Fruit fly (Drosophila melanogaster) whole organism: ENCODE data around the gene CG14984.

ENCODE experiments used
- EcR ChIP-seq, 2 experiments: fragments of >200 bp; optimal IDR thresholded peaks; 2 replicates each; lab custom pipeline; 2017; ENCODE audit warnings: missing biosample characterization in 2 of 2, missing genetic modification characterization in 2 of 2, missing genetic modification reagents in 2 of 2
- pan ChIP-seq: fragments of >200 bp; optimal IDR thresholded peaks from 2 replicates; lab custom pipeline; 2017

DNA sequence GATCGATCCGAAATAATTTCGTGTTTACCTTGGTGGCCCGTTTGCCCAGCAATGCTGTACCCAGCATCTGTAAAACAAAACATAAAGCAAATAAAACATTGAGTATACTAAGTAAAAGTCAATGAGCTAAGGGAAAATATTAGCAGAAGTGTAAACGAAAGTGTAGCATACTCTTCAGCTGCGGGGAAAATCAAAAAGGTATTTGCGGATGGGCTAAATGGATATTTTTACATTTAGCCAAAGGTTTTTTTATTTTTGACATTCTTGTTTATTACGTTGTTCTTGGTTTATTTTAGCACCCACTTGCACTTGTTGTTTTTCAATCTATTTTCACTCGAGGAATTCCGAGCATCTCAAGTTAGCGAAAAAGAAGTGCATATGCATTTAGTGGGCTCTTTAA, 21.4 kb downstream of the CG14984 start:
- TF ChIP-seq EcR (GFP tag; optimal IDR thresholded peaks at IDR 0.05; lab: Kevin White, UChicago) (no peak), pan (lab: Kevin White, UChicago) (no peak)
